Fruit fly (Drosophila melanogaster): ENCODE data around the gene glo.

DNA sequence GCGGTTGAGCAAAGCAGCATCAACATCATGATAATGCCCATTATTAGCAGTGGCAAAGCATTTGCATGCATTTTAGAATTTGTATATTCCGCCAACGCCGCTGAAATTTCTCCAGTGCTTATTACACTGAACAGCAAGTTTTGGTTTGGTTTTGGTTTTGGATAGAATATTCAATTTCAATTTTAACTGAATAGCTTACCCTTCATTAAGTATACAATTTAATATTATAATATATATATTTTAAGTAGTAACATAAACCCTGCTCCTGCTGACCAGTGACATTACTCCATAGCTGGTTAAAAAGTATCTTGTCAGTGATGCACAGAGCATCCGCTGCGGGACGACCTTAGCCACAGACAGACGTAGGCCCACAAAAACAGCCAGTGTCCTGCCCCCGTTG lies 28.2 kb upstream of the glo start:
- TF ChIP-seq CG4617 (GFP tag; optimal IDR thresholded peaks at IDR 0.05; ENCODE audit: borderline replicate concordance) = no peak
- no peak for TF ChIP-seq H15 (GFP tag; IDR thresholded peaks at IDR 0.05)
- no peak for TF ChIP-seq CG7745 (tag; optimal IDR thresholded peaks at IDR 0.05)
- no peak for TF ChIP-seq Dfd (GFP tag; optimal IDR thresholded peaks at IDR 0.05)
- TF ChIP-seq CG16815 (GFP tag; optimal IDR thresholded peaks at IDR 0.05) = no peak
- no peak for TF ChIP-seq Hr3 (GFP tag; optimal IDR thresholded peaks at IDR 0.05)
- TF ChIP-seq CG9797 (GFP tag; optimal IDR thresholded peaks at IDR 0.05) = no peak
- no peak for TF ChIP-seq Dek (tag; optimal IDR thresholded peaks at IDR 0.05)
- no peak for TF ChIP-seq ssp (GFP tag; IDR thresholded peaks at IDR 0.05)
- TF ChIP-seq Bgb (GFP tag; IDR thresholded peaks at IDR 0.05; ENCODE audit: partially characterized antibody) = no peak
- TF ChIP-seq CG3407 (GFP tag; optimal IDR thresholded peaks at IDR 0.05) = no peak
- TF ChIP-seq gcm (GFP tag; optimal IDR thresholded peaks at IDR 0.05) = no peak
